Worm (Caenorhabditis elegans) whole organism, midembryonic: Measurements from ENCODE around the gene K07F5.17.

Experiments used
- T22C8.4 ChIP-seq: fragments of 200-800 bp; sonication (Bioruptor generic); IDR thresholded peaks from 2 replicates; pipeline ENCODE4 v1.3.6; 2022; ENCODE audit warnings: missing genetic modification characterization, missing compliant biosample characterization
- cog-1 ChIP-seq: sonication (generic microtip); optimal IDR thresholded peaks from 2 replicates; lab custom pipeline; 2016; ENCODE audit warnings: missing genetic modification characterization, missing compliant biosample characterization
- flt-1 ChIP-seq: fragments of 200-800 bp; sonication (Bioruptor generic); IDR thresholded peaks from 2 replicates; pipeline ENCODE4 v1.3.6; 2022; ENCODE audit warnings: missing genetic modification characterization, missing compliant biosample characterization
- klf-2 ChIP-seq: fragments of 200-800 bp; sonication (Bioruptor generic); conservative IDR thresholded peaks from 2 replicates; pipeline ENCODE4 v1.3.6; 2022; ENCODE audit warnings: missing genetic modification reagents, missing genetic modification characterization, missing compliant biosample characterization
- med-1 ChIP-seq: sonication (generic microtip); optimal IDR thresholded peaks from 2 replicates; lab custom pipeline; 2017; ENCODE audit warnings: missing genetic modification characterization, mild to moderate bottlenecking, missing compliant biosample characterization, antibody characterized with exemption, missing genetic modification reagents; ENCODE audit not compliant: insufficient read depth
- ref-1 ChIP-seq: fragments of 200-800 bp; sonication (Bioruptor generic); conservative IDR thresholded peaks from 2 replicates; pipeline ENCODE4 v1.3.6; 2022; ENCODE audit warnings: missing genetic modification reagents, missing genetic modification characterization, missing compliant biosample characterization
- tab-1 ChIP-seq: fragments of 200-800 bp; sonication (Bioruptor generic); IDR thresholded peaks from 2 replicates; pipeline ENCODE4 v1.3.6; 2022; ENCODE audit warnings: missing genetic modification characterization, missing compliant biosample characterization
- ztf-23 ChIP-seq: fragments of 200-800 bp; sonication (Bioruptor generic); IDR thresholded peaks from 2 replicates; pipeline ENCODE4 v1.3.6; 2022; ENCODE audit warnings: missing genetic modification reagents, missing genetic modification characterization, missing compliant biosample characterization
- ztf-29 ChIP-seq: fragments of 200-800 bp; sonication (Bioruptor generic); IDR thresholded peaks from 2 replicates; pipeline ENCODE4 v1.3.6; 2022; ENCODE audit warnings: missing genetic modification reagents, missing genetic modification characterization, missing compliant biosample characterization

K07F5.17 gene

ce11 chrIV:9842071-9842470 is at the start of gene K07F5.17:
K07F5.17 (plus strand) TSS chrIV:9842371.
- no peak for TF ChIP-seq ref-1 (GFP tag; lab: Robert Waterston, UW)
- no peak for TF ChIP-seq cog-1 (tag; lab: Kevin White, UChicago)
- TF ChIP-seq med-1 (GFP tag; lab: Kevin White, UChicago), result no peak
- no peak for TF ChIP-seq ztf-23 (GFP tag; lab: Robert Waterston, UW)

DNA sequence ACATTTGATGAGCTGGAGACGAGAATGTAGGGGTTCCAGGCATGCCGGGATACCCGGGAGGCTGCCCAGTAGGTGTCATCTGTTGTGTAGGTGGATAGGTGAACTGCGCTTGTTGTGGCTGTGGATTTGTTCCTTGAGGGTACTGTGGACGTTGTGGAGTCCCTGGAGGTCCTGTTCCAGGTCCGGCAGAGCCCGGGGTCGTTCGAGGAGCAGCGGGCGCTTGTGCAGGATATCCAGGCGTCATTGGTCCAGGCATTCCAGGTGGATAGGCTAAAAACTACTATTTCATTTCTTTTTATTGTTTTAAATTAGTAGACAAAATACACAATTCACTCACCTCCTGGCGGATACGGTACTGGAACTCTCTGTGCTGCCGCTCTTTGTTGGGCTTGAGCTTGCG is 46.9 kb upstream of the K07F5.17 start:
- TF ChIP-seq med-1 (GFP tag; lab: Kevin White, UChicago) (no peak), ref-1 (GFP tag; lab: Robert Waterston, UW) (no peak), klf-2 (GFP tag; lab: Robert Waterston, UW) (no peak), flt-1 (no peak), tab-1 (no peak), cog-1 (tag; lab: Kevin White, UChicago) (no peak), T22C8.4 (GFP tag; lab: Robert Waterston, UW) (no peak), ztf-29 (no peak), ztf-23 (GFP tag; lab: Robert Waterston, UW) (no peak)

- no peak for TF ChIP-seq cog-1 (tag; lab: Kevin White, UChicago)
- TF ChIP-seq klf-2 (GFP tag; lab: Robert Waterston, UW), result no peak
- TF ChIP-seq T22C8.4 (GFP tag; lab: Robert Waterston, UW), result no peak
Observed at ce11 chrIV:9796494-9796893, 45.7 kb upstream of the K07F5.17 start, which contains the start of gene pis-1. pis-1 (minus strand) TSS chrIV:9796594.

- TF ChIP-seq flt-1 (no peak), cog-1 (tag; lab: Kevin White, UChicago) (no peak), ztf-23 (GFP tag; lab: Robert Waterston, UW) (no peak), ztf-29 (no peak), med-1 (GFP tag; lab: Kevin White, UChicago) (no peak)
Observed at ce11 chrIV:9797304-9798003, 44.7 kb upstream of the K07F5.17 start, which contains the start of gene T13F2.2. T13F2.2 (minus strand) TSS chrIV:9797354.

- TF ChIP-seq ztf-29 (no peak), T22C8.4 (GFP tag; lab: Robert Waterston, UW) (no peak), med-1 (GFP tag; lab: Kevin White, UChicago) (no peak), ref-1 (GFP tag; lab: Robert Waterston, UW) (no peak)
Observed at ce11 chrIV:9798307-9798706, 43.9 kb upstream of the K07F5.17 start.

DNA sequence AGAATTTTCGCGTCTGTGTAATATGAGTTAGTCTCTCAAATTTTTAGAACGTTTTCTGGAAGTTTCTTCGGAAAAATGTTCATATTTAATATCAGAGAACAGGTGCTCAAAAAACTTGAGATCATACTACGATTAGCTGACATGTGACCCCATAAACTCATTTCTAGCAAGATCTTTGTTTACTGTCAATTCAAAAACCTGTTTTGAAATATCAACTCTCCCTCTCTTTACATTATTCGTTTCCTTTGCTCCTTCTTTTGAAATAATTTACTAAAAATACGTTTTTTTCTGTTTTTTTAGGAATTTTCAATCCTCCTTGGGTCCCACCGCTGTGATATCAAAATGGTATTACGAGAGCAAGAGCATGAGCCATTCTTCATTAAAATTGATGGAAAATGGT is 43.0 kb upstream of the K07F5.17 start, which contains the start of gene fat-4:
Gene fat-4, plus strand, starts transcription at position 301 of the 400 bp plus-strand sequence.
- TF ChIP-seq ztf-23 (GFP tag; lab: Robert Waterston, UW), result no peak
- TF ChIP-seq ref-1 (GFP tag; lab: Robert Waterston, UW), result no peak
- no peak for TF ChIP-seq tab-1
- TF ChIP-seq T22C8.4 (GFP tag; lab: Robert Waterston, UW), result no peak
- no peak for TF ChIP-seq cog-1 (tag; lab: Kevin White, UChicago)
- no peak for TF ChIP-seq ztf-29
- no peak for TF ChIP-seq klf-2 (GFP tag; lab: Robert Waterston, UW)

ce11 chrIV:9799664-9800063 is 42.5 kb upstream of the K07F5.17 start:
- no peak for TF ChIP-seq cog-1 (tag; lab: Kevin White, UChicago)
- TF ChIP-seq ztf-29, result no peak
- TF ChIP-seq ztf-23 (GFP tag; lab: Robert Waterston, UW), result no peak
- TF ChIP-seq tab-1, result no peak
- TF ChIP-seq T22C8.4 (GFP tag; lab: Robert Waterston, UW), result no peak
- TF ChIP-seq med-1 (GFP tag; lab: Kevin White, UChicago), result no peak
- TF ChIP-seq ref-1 (GFP tag; lab: Robert Waterston, UW), result no peak
- TF ChIP-seq klf-2 (GFP tag; lab: Robert Waterston, UW), result no peak
- no peak for TF ChIP-seq flt-1

DNA sequence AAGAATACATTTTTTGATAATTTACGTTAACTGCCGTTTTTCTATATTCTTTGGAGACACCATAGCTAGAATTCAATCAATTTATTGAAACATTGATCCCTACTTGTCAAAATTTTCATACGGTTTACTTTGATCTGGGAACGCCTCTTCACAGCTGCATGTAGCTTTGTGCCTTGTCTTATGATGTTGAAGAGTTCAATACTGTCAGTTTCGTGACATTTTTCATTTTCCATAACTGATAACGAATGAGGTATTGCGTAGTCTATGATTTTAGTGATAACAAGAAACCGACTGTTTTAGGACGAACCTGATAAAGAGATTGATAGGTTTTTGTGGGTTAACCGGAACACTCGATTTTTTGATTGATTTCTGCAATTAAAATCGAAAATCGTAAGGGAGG is 40.8 kb upstream of the K07F5.17 start:
- TF ChIP-seq ztf-29 (no peak), T22C8.4 (GFP tag; lab: Robert Waterston, UW) (no peak), cog-1 (tag; lab: Kevin White, UChicago) (no peak), klf-2 (GFP tag; lab: Robert Waterston, UW) (no peak), tab-1 (no peak), med-1 (GFP tag; lab: Kevin White, UChicago) (no peak), ref-1 (GFP tag; lab: Robert Waterston, UW) (no peak), ztf-23 (GFP tag; lab: Robert Waterston, UW) (no peak), flt-1 (no peak)

- TF ChIP-seq T22C8.4 (GFP tag; lab: Robert Waterston, UW) (no peak), med-1 (GFP tag; lab: Kevin White, UChicago) (no peak), ztf-23 (GFP tag; lab: Robert Waterston, UW) (no peak), ref-1 (GFP tag; lab: Robert Waterston, UW) (no peak), ztf-29 (no peak), cog-1 (tag; lab: Kevin White, UChicago) (no peak), flt-1 (no peak), klf-2 (GFP tag; lab: Robert Waterston, UW) (no peak), tab-1 (no peak)
Observed at ce11 chrIV:9802711-9803110, 39.5 kb upstream of the K07F5.17 start, which contains the start of gene fat-3. fat-3 (plus strand) TSS chrIV:9803023.

ce11 chrIV:9803544-9803943 is 38.6 kb upstream of the K07F5.17 start:
- no peak for TF ChIP-seq cog-1 (tag; lab: Kevin White, UChicago)
